Worm (Caenorhabditis elegans) whole organism, L4/young adult: ENCODE results near the gene cutl-9.

Experiments used
- W03F9.2 ChIP-seq: fragments of 150-350 bp; optimal IDR thresholded peaks from 2 replicates; lab custom pipeline; 2014; ENCODE audit warnings: missing biosample characterization, missing genetic modification characterization
- dao-5 ChIP-seq: sonication (generic microtip); optimal IDR thresholded peaks from 2 replicates; lab custom pipeline; 2016; ENCODE audit warnings: missing genotype, missing genetic modification characterization, moderate library complexity, missing compliant biosample characterization
- him-1 ChIP-seq: sonication (generic microtip); optimal IDR thresholded peaks from 2 replicates; lab custom pipeline; 2016; ENCODE audit warnings: missing genotype, missing genetic modification reagents, missing genetic modification characterization, missing compliant biosample characterization

DNA sequence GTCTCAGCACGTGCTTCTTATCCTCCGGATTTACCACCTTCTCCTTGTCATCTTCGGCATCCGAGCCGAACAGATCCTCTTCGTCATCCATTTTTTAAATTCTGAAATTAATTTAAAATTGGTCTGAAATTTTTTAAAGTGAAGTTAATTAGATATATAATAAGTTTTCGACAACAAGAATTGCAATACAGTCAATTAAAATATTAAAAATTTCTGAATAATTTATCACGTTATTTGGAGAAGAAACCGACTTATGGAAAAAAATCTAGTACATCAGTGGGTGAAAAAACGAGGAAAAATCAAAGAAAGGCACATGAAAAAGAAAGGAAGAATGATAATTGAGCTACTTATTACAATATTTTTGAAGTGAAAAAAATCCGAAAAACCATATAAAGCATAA, 16.6 kb upstream of the cutl-9 start, which contains the start of gene taf-13:
- TF ChIP-seq him-1 = no peak
- no peak for TF ChIP-seq W03F9.2
- TF ChIP-seq dao-5 (tag; lab: Kevin White, UChicago) = no peak
